Fruit fly (Drosophila melanogaster): ENCODE results near the gene CG6333.

Gene CG6333

DNA sequence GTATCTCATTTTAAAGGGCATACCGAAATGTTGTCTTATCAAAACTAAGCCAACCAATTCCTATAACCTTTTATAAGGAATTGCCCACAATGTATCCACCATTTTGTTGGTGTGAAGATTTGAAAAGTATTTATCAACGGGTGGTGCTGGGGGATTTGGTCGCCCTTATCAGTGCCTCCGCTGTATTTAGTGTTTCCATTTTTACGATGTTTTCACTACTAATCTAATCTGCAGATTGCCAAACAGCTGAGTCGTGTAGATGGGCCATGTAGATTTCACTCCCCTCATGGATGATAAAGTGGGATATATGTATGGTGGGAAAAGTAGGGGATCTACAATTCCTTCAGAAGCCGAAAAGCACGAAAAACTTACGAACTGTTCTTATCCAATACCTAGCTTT lies 45.4 kb upstream of the CG6333 start (continued):
- TF ChIP-seq CG2202 (tag; optimal IDR thresholded peaks at IDR 0.05) (no peak), CG3281 (GFP tag; optimal IDR thresholded peaks at IDR 0.05) (no peak), fu2 (GFP tag; optimal IDR thresholded peaks at IDR 0.05) (no peak), twi (tag; optimal IDR thresholded peaks at IDR 0.05) (no peak), CG9609 (GFP tag; optimal IDR thresholded peaks at IDR 0.05) (no peak), CG3847 (GFP tag; IDR thresholded peaks at IDR 0.05) (no peak), CG13894 (tag; optimal IDR thresholded peaks at IDR 0.05) (peak; percentile 5), Hand (GFP tag; optimal IDR thresholded peaks at IDR 0.05) (no peak), CG1792 (GFP tag; optimal IDR thresholded peaks at IDR 0.05) (no peak), CG18262 (tag; optimal IDR thresholded peaks at IDR 0.05) (no peak), lilli (GFP tag; optimal IDR thresholded peaks at IDR 0.05) (no peak), da (GFP tag; optimal IDR thresholded peaks at IDR 0.05) (no peak), CG4404 (GFP tag; IDR thresholded peaks at IDR 0.05) (no peak), shn (GFP tag; optimal IDR thresholded peaks at IDR 0.05) (no peak), otp (GFP tag; IDR thresholded peaks at IDR 0.05) (no peak), CG10979 (tag; optimal IDR thresholded peaks at IDR 0.05) (no peak), Asciz (GFP tag; optimal IDR thresholded peaks at IDR 0.05) (no peak), danr (GFP tag; IDR thresholded peaks at IDR 0.05) (no peak), zfh1 (GFP tag; IDR thresholded peaks at IDR 0.05) (no peak), CG11696 (GFP tag; IDR thresholded peaks at IDR 0.05) (no peak), CG10274 (GFP tag; optimal IDR thresholded peaks at IDR 0.05) (peak; percentile 81), CG4730 (GFP tag; IDR thresholded peaks at IDR 0.05) (no peak), Bdp1 (GFP tag; optimal IDR thresholded peaks at IDR 0.05) (no peak), tup (GFP tag; optimal IDR thresholded peaks at IDR 0.05) (no peak), CG4707 (GFP tag; optimal IDR thresholded peaks at IDR 0.05) (no peak), CG1024 (GFP tag; IDR thresholded peaks at IDR 0.05) (no peak), CG17802 (tag; optimal IDR thresholded peaks at IDR 0.05) (no peak), Adf1 (GFP tag; IDR thresholded peaks at IDR 0.05) (no peak), Fer3 (tag; optimal IDR thresholded peaks at IDR 0.05) (no peak), Atf-2 (GFP tag; optimal IDR thresholded peaks at IDR 0.05) (no peak), ase (GFP tag; IDR thresholded peaks at IDR 0.05) (no peak), CG1647 (GFP tag; optimal IDR thresholded peaks at IDR 0.05) (no peak), sc (optimal IDR thresholded peaks at IDR 0.05) (no peak), sc (GFP tag; optimal IDR thresholded peaks at IDR 0.05) (no peak), CG12104 (GFP tag; optimal IDR thresholded peaks at IDR 0.05) (no peak), Hey (tag; optimal IDR thresholded peaks at IDR 0.05) (peak; percentile 74), tin (GFP tag; optimal IDR thresholded peaks at IDR 0.05) (no peak), dan (GFP tag; IDR thresholded peaks at IDR 0.05) (no peak), gfzf (GFP tag; optimal IDR thresholded peaks at IDR 0.05) (no peak), CG15514 (GFP tag; optimal IDR thresholded peaks at IDR 0.05) (peak; percentile 34), HLH4C (GFP tag; IDR thresholded peaks at IDR 0.05; ENCODE audit: partially characterized antibody) (no peak), tap (tag; optimal IDR thresholded peaks at IDR 0.05) (no peak), toy (GFP tag; IDR thresholded peaks at IDR 0.05) (no peak), Ssrp (tag; optimal IDR thresholded peaks at IDR 0.05) (no peak), CG12236 (GFP tag; optimal IDR thresholded peaks at IDR 0.05) (no peak), Ada2b (GFP tag; IDR thresholded peaks at IDR 0.05) (no peak), Awh (GFP tag; IDR thresholded peaks at IDR 0.05) (no peak), Pdp1 (GFP tag; optimal IDR thresholded peaks at IDR 0.05) (no peak), slbo (GFP tag; IDR thresholded peaks at IDR 0.05) (no peak), gcm2 (GFP tag; optimal IDR thresholded peaks at IDR 0.05) (no peak), slp2 (GFP tag; optimal IDR thresholded peaks at IDR 0.05) (no peak), CG3065 (GFP tag; optimal IDR thresholded peaks at IDR 0.05) (no peak), CG17385 (GFP tag; optimal IDR thresholded peaks at IDR 0.05) (peak; percentile 15)

Measured in whole organism, embryonic.